Worm (Caenorhabditis elegans): ENCODE data around the gene C11H1.7.

- no peak for TF ChIP-seq unc-62 (GFP tag; optimal IDR thresholded peaks at IDR 0.05)
- TF ChIP-seq ces-1 (GFP tag; optimal IDR thresholded peaks at IDR 0.05): no peak
- no peak for TF ChIP-seq lsy-2 (tag; optimal IDR thresholded peaks at IDR 0.05)
- no peak for TF ChIP-seq nhr-237 (tag; optimal IDR thresholded peaks at IDR 0.05)
- TF ChIP-seq pha-4 (tag; optimal IDR thresholded peaks at IDR 0.05): no peak
- no peak for TF ChIP-seq nhr-76 (tag; optimal IDR thresholded peaks at IDR 0.05)
- no peak for TF ChIP-seq ceh-39 (tag; optimal IDR thresholded peaks at IDR 0.05)
These were observed 6.9 kb upstream of the C11H1.7 start, which contains the start of gene C11H1.9 for ce11 chrX:14320298-14320697.

Data from whole organism, mixed stage, embryonic.